Worm (Caenorhabditis elegans) whole organism, L4/young adult: Measurements from ENCODE around the gene R10E11.5.

ENCODE experiments used
- W03F9.2 ChIP-seq: fragments of 150-350 bp; optimal IDR thresholded peaks from 2 replicates; lab custom pipeline; 2014; ENCODE audit warnings: missing biosample characterization, missing genetic modification characterization
- dao-5 ChIP-seq: sonication (generic microtip); optimal IDR thresholded peaks from 2 replicates; lab custom pipeline; 2016; ENCODE audit warnings: missing genotype, missing genetic modification characterization, moderate library complexity, missing compliant biosample characterization
- him-1 ChIP-seq: sonication (generic microtip); optimal IDR thresholded peaks from 2 replicates; lab custom pipeline; 2016; ENCODE audit warnings: missing genotype, missing genetic modification reagents, missing genetic modification characterization, missing compliant biosample characterization

R10E11.5 gene

DNA sequence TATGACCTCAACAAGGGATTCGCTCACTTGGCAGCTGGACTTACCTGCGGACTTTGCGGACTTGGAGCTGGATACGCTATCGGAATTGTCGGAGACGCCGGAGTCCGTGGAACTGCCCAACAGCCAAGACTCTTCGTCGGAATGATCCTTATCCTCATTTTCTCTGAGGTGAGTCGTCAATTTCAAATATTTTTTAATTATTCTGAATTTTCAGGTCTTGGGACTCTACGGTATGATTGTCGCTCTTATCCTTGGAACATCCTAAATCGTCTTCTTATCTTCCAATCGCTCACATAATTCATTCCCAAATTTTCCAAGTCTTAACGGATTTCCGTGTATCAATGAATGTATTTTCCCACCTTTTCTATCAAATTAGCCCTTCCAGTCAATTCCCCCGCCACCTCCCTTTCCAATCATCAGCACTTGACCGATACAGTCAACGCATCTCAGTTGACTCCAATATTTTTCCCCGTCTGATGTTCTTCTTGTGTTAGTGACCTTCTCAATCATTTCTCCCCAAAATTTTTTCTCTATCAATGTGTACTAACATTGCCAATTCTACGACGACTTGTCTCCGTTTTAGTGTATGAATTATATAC, 6.9 kb downstream of the R10E11.5 start, which contains the start of gene R10E11.6:
TSS of gene R10E11.6 (plus strand) at position 524 of the 599 bp plus-strand sequence.
- no peak for TF ChIP-seq W03F9.2 (tag; lab: Kevin White, UChicago)
- TF ChIP-seq dao-5 (tag; lab: Kevin White, UChicago), result no peak

DNA sequence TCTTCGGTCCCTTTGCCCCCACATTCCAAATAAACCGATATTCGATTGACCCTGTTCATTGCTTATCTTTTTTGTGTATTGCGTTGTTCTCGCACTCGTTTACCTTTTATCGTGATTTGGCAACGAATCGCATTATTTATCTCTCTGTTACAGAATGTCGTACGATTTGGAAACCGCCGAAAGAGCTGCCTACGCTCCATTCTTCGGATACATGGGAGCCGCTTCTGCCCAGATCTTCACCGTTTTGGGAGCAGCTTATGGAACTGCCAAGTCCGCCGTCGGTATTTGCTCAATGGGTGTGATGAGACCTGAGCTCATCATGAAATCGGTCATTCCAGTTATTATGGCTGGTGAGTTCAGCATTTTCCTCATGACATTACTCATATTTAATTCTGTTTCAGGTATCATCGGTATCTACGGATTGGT, 7.4 kb downstream of the R10E11.5 start, which contains the start of gene vha-2:
TSS of gene vha-2 (plus strand) at position 154 of the 426 bp plus-strand sequence.
- TF ChIP-seq W03F9.2 (tag; lab: Kevin White, UChicago), result no peak
- no peak for TF ChIP-seq dao-5 (tag; lab: Kevin White, UChicago)
- no peak for TF ChIP-seq him-1 (tag; lab: Kevin White, UChicago)

DNA sequence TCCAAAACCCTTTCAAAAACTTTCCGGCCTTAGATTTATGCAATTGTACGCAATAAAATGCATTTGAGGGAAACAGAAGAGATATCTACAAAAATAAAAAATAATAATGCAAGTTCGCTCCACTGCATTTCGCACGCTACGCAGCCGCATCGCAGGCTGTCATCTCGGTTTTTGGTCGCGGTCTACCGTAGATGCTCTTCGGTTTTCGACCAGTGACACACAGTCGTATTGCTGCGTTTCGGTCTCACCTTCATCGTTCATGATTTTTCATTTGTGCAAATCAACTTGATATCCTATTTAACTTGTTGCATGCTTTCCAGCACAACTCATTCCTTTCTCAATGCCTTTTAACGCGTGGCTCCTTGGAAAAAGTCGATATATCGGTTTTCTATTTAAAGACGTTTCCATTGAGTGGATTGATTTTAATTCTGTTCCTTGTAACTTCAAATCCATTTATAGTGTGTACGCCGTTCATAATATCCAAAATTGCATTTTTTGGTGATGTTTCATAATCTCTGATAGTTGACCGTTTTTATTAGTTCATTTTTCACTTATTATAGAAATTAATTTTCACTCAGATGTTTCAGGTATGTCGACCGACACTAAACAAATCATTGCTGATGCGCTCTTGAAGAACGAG, 8.7 kb downstream of the R10E11.5 start, which contains the start of gene vha-1:
TSS of gene vha-1 (plus strand) at position 590 of the 640 bp plus-strand sequence.
- TF ChIP-seq W03F9.2 (tag; lab: Kevin White, UChicago), result peak; percentile 87
- TF ChIP-seq dao-5 (tag; lab: Kevin White, UChicago), result no peak
- TF ChIP-seq him-1 (tag; lab: Kevin White, UChicago), result peak; percentile 63

DNA sequence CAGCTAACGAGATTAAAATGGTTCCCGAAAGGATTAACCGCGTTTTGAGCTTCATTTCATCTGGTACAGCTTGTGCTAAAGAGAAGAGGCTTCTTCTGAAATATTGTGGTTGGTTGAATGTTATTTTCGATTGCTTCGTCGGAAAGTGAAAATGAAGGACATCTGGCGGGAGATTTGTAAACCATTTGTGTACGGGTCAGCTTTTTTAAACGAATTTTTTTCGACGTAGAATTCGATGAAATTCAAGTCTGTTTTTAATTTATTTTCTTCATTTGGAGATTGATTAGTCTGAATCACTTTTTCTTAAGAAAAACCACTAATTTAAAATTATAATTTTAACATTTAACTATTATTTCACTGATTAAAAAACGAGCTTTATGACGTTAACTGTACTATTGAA, 9.2 kb downstream of the R10E11.5 start, which contains the start of gene sqv-3:
TSS of gene sqv-3 (minus strand) at position 101 of the 400 bp plus-strand sequence.
- no peak for TF ChIP-seq W03F9.2 (tag; lab: Kevin White, UChicago)
- TF ChIP-seq him-1 (tag; lab: Kevin White, UChicago), result no peak
- no peak for TF ChIP-seq dao-5 (tag; lab: Kevin White, UChicago)

DNA sequence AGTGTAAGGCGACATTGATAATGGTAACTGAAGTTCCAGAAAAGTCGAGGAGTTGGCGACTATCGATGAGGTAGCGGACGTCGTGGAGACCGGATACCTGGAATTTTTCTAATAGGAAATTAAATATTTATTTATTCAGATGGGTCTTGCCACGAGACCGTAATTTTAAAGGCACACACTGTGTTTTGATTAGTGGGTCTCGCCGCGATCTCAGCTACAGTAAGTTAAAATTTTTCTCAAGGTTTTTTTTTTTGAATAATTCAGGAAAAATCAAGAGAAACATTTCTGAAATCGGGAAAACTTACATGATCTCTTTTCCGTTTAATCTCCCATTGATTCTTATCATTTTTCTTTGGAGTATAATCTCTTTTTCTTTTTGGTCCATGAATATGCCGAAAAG, 10.4 kb downstream of the R10E11.5 start:
- no peak for TF ChIP-seq W03F9.2 (tag; lab: Kevin White, UChicago)
- TF ChIP-seq him-1 (tag; lab: Kevin White, UChicago), result no peak
- no peak for TF ChIP-seq dao-5 (tag; lab: Kevin White, UChicago)

DNA sequence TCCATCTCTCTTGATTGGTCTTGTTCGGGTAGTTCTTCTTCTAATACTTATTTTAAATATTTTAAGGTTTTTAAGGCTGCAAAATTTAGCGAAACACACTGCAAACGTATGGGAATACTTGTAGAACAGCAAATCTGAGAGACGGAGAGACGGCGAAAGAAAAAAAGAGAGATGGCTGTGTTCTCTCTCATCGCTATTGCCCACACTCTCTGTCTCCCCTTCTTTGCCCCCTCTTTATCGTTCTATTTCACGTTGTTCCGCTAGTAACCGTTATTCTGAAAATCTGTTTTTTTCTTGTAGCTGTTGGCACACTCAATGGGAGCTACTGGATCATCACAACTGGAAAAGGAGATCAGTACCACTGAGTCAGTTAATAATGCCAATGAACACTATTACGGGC, 13.1 kb downstream of the R10E11.5 start, which contains the start of gene usp-46:
TSS of gene usp-46 (plus strand) at position 301 of the 400 bp plus-strand sequence.
- TF ChIP-seq him-1 (tag; lab: Kevin White, UChicago), result no peak
- no peak for TF ChIP-seq W03F9.2 (tag; lab: Kevin White, UChicago)
- TF ChIP-seq dao-5 (tag; lab: Kevin White, UChicago), result no peak

DNA sequence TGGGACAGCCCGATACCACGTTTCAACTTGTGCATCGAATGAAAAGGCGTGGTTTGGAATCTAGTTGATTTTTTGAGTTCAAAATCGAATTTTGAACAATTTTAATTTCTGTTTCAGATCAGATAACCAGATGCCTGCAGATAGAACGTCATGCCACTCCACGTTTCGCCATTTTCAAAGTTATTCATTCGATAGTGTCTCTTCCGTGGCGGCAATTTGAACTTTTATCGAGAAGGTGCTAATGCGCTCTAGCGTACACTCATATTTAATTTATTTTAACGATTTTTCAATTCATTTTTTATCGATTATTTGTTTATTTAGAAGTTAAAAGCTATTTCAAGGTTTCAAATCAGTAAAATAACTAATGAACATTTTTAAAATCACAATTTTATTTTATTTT, 13.5 kb downstream of the R10E11.5 start:
- TF ChIP-seq him-1 (tag; lab: Kevin White, UChicago), result no peak
- TF ChIP-seq dao-5 (tag; lab: Kevin White, UChicago), result no peak
- TF ChIP-seq W03F9.2 (tag; lab: Kevin White, UChicago), result no peak

DNA sequence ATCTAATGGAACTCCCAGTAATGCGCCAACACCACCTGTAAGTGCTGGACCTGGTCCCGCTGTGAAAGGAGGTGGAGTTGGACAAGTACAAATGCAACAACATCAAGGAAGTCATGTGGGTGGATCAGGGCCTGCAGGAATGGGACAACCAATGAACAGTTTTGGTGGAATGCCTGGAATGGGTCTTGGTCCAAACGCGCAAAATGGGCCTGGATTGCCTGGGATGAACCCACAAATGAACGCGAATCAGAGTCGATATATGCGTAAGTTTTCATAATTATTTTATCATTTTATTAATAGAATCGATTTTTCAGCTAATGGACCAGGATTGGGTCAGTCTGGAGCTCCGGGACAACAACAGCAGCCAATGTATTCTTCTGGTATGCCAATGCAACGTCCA, 17.1 kb downstream of the R10E11.5 start:
- TF ChIP-seq W03F9.2 (tag; lab: Kevin White, UChicago) (no peak), dao-5 (tag; lab: Kevin White, UChicago) (no peak), him-1 (tag; lab: Kevin White, UChicago) (no peak)

DNA sequence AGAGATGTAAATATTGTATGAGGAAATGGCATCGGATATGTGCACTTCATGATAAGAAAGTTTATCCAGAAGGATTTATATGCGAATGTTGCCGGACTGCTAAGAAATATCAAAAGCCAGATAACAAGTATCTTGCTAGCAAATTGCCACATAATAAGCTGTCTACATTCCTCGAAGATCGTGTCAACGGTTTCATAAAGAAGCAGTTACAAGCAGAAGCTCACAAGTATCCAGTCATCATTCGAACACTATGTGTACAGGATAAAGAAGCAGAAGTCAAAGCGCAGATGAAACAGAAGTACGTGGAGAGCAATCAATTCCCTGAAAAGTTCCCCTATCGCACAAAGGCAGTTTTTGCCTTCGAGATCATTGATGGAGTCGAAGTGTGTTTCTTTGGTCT, 18.9 kb downstream of the R10E11.5 start:
- TF ChIP-seq dao-5 (tag; lab: Kevin White, UChicago) (no peak), him-1 (tag; lab: Kevin White, UChicago) (no peak), W03F9.2 (tag; lab: Kevin White, UChicago) (no peak)

DNA sequence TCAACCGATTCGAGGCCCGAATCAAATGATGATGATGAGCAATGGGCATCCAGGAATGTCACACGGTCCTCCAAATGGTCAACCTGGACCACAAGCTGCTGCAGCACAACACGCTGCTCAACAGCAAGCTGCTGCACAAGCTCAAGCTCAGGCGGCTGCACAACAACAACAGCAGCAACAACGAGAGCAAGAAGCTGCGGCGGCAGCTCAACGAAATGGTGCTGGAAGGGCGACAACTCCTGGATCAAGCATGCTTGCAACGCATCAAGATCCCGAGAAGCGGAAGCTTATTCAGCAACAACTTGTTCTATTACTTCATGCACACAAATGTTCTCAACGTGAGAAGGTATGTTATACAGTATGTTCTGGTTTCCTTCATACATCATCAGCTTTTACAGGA, 21.4 kb downstream of the R10E11.5 start:
- no peak for TF ChIP-seq W03F9.2 (tag; lab: Kevin White, UChicago)
- TF ChIP-seq him-1 (tag; lab: Kevin White, UChicago), result no peak
- TF ChIP-seq dao-5 (tag; lab: Kevin White, UChicago), result no peak

DNA sequence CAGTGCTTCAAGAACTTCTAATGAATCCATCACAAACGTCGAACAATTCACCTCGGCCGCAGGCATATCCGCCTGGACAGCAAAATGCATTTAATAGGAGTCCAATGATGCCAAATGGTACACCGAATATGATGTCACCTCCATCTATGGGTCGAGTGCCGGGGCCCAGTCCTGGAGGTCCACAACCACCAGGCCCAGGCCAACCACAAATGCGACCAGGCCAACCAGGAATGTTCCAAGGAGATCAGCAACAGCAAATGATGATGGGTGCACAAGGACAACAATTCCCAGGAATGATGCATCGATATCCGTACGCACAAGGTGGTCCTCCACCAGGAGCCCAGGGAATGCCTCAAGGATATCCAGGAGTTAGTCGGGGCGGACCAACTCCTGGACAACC, 22.4 kb downstream of the R10E11.5 start:
- TF ChIP-seq dao-5 (tag; lab: Kevin White, UChicago), result no peak
- no peak for TF ChIP-seq him-1 (tag; lab: Kevin White, UChicago)
- no peak for TF ChIP-seq W03F9.2 (tag; lab: Kevin White, UChicago)

DNA sequence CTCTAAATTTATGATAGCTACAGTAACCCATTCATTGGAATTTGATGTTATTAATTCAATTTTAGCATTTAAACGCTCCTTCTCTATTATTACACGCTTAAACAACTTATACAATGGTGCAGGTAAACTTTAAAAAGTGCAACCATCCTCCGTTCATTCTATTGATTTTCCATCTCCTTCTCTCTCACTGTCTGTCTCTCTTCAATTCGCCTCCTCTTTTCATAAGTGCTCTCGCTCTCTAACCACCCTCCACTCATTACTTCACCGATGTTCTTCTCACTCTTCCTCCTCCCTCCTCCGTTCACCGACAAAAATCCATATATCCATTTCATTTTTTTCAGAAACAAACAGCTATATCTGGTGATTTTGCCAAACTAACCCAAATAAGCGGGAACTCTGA, 23.3 kb downstream of the R10E11.5 start, which contains the start of gene cbp-1:
TSS of gene cbp-1 (plus strand) at position 335 of the 400 bp plus-strand sequence.
- TF ChIP-seq W03F9.2 (tag; lab: Kevin White, UChicago), result no peak
- TF ChIP-seq him-1 (tag; lab: Kevin White, UChicago), result no peak

DNA sequence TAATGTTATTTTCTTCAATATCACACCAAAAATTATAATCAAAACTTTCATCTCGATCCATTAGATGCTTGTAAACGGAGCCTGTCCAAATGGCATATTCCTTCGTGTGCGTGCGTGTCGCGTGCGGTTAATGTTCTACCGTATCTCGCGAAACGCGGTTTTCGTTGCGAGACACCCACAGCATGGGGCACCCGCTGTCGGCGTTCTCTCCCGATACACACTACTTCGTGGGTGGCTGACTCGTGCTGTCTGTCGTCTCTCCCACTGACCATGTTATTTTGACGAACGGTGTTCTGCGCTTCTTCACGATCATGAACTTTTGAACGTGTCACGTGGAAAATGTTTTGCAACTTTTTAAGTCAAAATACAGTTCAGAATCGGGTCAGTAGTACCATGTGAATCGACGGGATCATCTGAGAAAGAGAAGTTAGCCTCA, 24.0 kb downstream of the R10E11.5 start:
- TF ChIP-seq W03F9.2 (tag; lab: Kevin White, UChicago), result peak; percentile 93
- TF ChIP-seq dao-5 (tag; lab: Kevin White, UChicago), result peak; percentile 40
- peak; percentile 89 for TF ChIP-seq him-1 (tag; lab: Kevin White, UChicago)
